Fruit fly (Drosophila melanogaster): Measurements from ENCODE around the gene trh.
A peak's percentile ranks its signal among the peaks of the same experiment; 100 is the strongest.

The trh gene

dm6 chr3L:378072-378423, 14.4 kb downstream of the trh start (continued):
- no peak for TF ChIP-seq CG18011 (GFP tag; optimal IDR thresholded peaks at IDR 0.05)
- TF ChIP-seq disco-r (GFP tag; optimal IDR thresholded peaks at IDR 0.05) = no peak
- no peak; the same call in 2 of the 4 replicates for TF ChIP-seq chinmo (GFP tag; IDR thresholded peaks at IDR 0.05; ENCODE audit: partially characterized antibody)
- TF ChIP-seq Sin3A (optimal IDR thresholded peaks at IDR 0.05) = no peak
- TF ChIP-seq tio (GFP tag; optimal IDR thresholded peaks at IDR 0.05) = no peak
- TF ChIP-seq CG12104 (GFP tag; optimal IDR thresholded peaks at IDR 0.05) = no peak
- TF ChIP-seq Side (GFP tag; optimal IDR thresholded peaks at IDR 0.05) = no peak
- no peak for TF ChIP-seq CG34376 (GFP tag; optimal IDR thresholded peaks at IDR 0.05)
- TF ChIP-seq bsh (GFP tag; optimal IDR thresholded peaks at IDR 0.05) = no peak
- peak; percentile 57 for TF ChIP-seq CG12769 (tag; optimal IDR thresholded peaks at IDR 0.05)
- peak; percentile 70 for TF ChIP-seq zen (tag; optimal IDR thresholded peaks at IDR 0.05)
- no peak for TF ChIP-seq ase (GFP tag; IDR thresholded peaks at IDR 0.05)
- TF ChIP-seq sens (GFP tag) = peak; percentile 64
- TF ChIP-seq CG9215 (GFP tag; IDR thresholded peaks at IDR 0.05) = no peak
- TF ChIP-seq E2f2 (GFP tag; IDR thresholded peaks at IDR 0.05) = no peak
- TF ChIP-seq Aef1 (GFP tag; IDR thresholded peaks at IDR 0.05) = peak; percentile 71
- TF ChIP-seq trem (tag; optimal IDR thresholded peaks at IDR 0.05) = no peak
- no peak for TF ChIP-seq CG3407 (GFP tag; optimal IDR thresholded peaks at IDR 0.05)
- no peak for TF ChIP-seq zfh1 (GFP tag; IDR thresholded peaks at IDR 0.05)
- peak; percentile 34 to 100 for TF ChIP-seq tll (GFP tag; optimal IDR thresholded peaks at IDR 0.05)
- no peak for TF ChIP-seq Dref (GFP tag; IDR thresholded peaks at IDR 0.05)
- TF ChIP-seq Ets97D (GFP tag; optimal IDR thresholded peaks at IDR 0.05) = no peak
- no peak for TF ChIP-seq CG1647 (GFP tag; optimal IDR thresholded peaks at IDR 0.05)
- no peak for TF ChIP-seq CG10366 (GFP tag; IDR thresholded peaks at IDR 0.05)
- no peak for TF ChIP-seq Dip2 (GFP tag; IDR thresholded peaks at IDR 0.05)
- TF ChIP-seq Camta (GFP tag; optimal IDR thresholded peaks at IDR 0.05) = no peak
- no peak for TF ChIP-seq CG12942 (GFP tag; optimal IDR thresholded peaks at IDR 0.05)
- TF ChIP-seq Hr51 (GFP tag; optimal IDR thresholded peaks at IDR 0.05) = no peak
- TF ChIP-seq kay (GFP tag; optimal IDR thresholded peaks at IDR 0.05) = no peak
- no peak for TF ChIP-seq stc (GFP tag; IDR thresholded peaks at IDR 0.05)
- TF ChIP-seq slou (GFP tag; optimal IDR thresholded peaks at IDR 0.05) = no peak
- no peak for TF ChIP-seq ranshi (GFP tag; IDR thresholded peaks at IDR 0.05)
- TF ChIP-seq Scr (GFP tag; IDR thresholded peaks at IDR 0.05; ENCODE audit: partially characterized antibody) = peak; percentile 55
- TF ChIP-seq kah (GFP tag; optimal IDR thresholded peaks at IDR 0.05) = no peak
- no peak for TF ChIP-seq croc (GFP tag; conservative IDR thresholded peaks at IDR 0.05)
- no peak for TF ChIP-seq NFAT (GFP tag; IDR thresholded peaks at IDR 0.05)
- TF ChIP-seq sug (tag; optimal IDR thresholded peaks at IDR 0.05) = no peak
- TF ChIP-seq Doc2 (GFP tag; IDR thresholded peaks at IDR 0.05) = no peak
- peak; percentile 100 for TF ChIP-seq CG1832 (GFP tag; optimal IDR thresholded peaks at IDR 0.05)
- no peak for TF ChIP-seq CG7556 (GFP tag; optimal IDR thresholded peaks at IDR 0.05)
- no peak for TF ChIP-seq CG3995 (GFP tag; optimal IDR thresholded peaks at IDR 0.05)
- TF ChIP-seq CG10543 (GFP tag; optimal IDR thresholded peaks at IDR 0.05) = no peak
- no peak for TF ChIP-seq Atf6 (GFP tag; IDR thresholded peaks at IDR 0.05)
- no peak for TF ChIP-seq dysf (GFP tag; IDR thresholded peaks at IDR 0.05)
- TF ChIP-seq CG17361 (GFP tag; IDR thresholded peaks at IDR 0.05) = no peak
- no peak for TF ChIP-seq CG7372 (GFP tag; IDR thresholded peaks at IDR 0.05)
- TF ChIP-seq CG2202 (tag; optimal IDR thresholded peaks at IDR 0.05) = no peak
- no peak for TF ChIP-seq Hr78 (GFP tag; optimal IDR thresholded peaks at IDR 0.05)
- TF ChIP-seq Ada2b (GFP tag; IDR thresholded peaks at IDR 0.05) = no peak
- no peak for TF ChIP-seq MESR4 (GFP tag; optimal IDR thresholded peaks at IDR 0.05)
- no peak for TF ChIP-seq CG13624 (GFP tag; optimal IDR thresholded peaks at IDR 0.05)
- 0 out of 3 replicates have a peak, but pooled peaks have one; percentile 4 for TF ChIP-seq zen2 (GFP tag; IDR thresholded peaks at IDR 0.05; ENCODE audit: partially characterized antibody)
- TF ChIP-seq tap (tag; optimal IDR thresholded peaks at IDR 0.05) = no peak
